Worm (Caenorhabditis elegans) whole organism, young adult: ENCODE results near the gene C44C10.9.

ENCODE experiments used
- B0336.3 ChIP-seq: fragments of 200-800 bp; sonication (Bioruptor generic); IDR thresholded peaks from 2 replicates; pipeline ENCODE4 v1.3.6; 2022; ENCODE audit warnings: missing genetic modification characterization, missing compliant biosample characterization
- C17E4.6 ChIP-seq: fragments of 200-800 bp; sonication (Bioruptor generic); IDR thresholded peaks from 2 replicates; pipeline ENCODE4 v1.3.6; 2022; ENCODE audit warnings: missing genetic modification reagents, missing genetic modification characterization, missing compliant biosample characterization
- F23B12.7 ChIP-seq: sonication (generic microtip); optimal IDR thresholded peaks from 2 replicates; lab custom pipeline; 2017; ENCODE audit warnings: missing genetic modification characterization, mild to moderate bottlenecking, missing compliant biosample characterization, antibody characterized with exemption, moderate library complexity; ENCODE audit not compliant: insufficient read depth
- F37B4.10 ChIP-seq: fragments of 200-800 bp; sonication (Bioruptor generic); IDR thresholded peaks from 2 replicates; pipeline ENCODE4 v1.3.6; 2022; ENCODE audit warnings: missing genetic modification characterization, missing compliant biosample characterization
- K12H6.12 ChIP-seq: fragments of 200-800 bp; sonication (Bioruptor generic); optimal IDR thresholded peaks from 2 replicates; lab custom pipeline; 2018; ENCODE audit warnings: mild to moderate bottlenecking, missing genetic modification characterization, missing compliant biosample characterization
- Y53F4B.3 ChIP-seq: fragments of 200-800 bp; sonication (Bioruptor generic); IDR thresholded peaks from 2 replicates; pipeline ENCODE4 v1.3.6; 2022; ENCODE audit warnings: missing genetic modification reagents, missing genetic modification characterization, missing compliant biosample characterization
- Y79H2A.3 ChIP-seq: fragments of 200-800 bp; sonication (Bioruptor generic); conservative IDR thresholded peaks from 2 replicates; pipeline ENCODE4 v1.3.6; 2022; ENCODE audit warnings: missing genetic modification reagents, missing genetic modification characterization, missing compliant biosample characterization
- ZK185.1 ChIP-seq: sonication (generic microtip); optimal IDR thresholded peaks from 2 replicates; lab custom pipeline; 2016; ENCODE audit warnings: mild to moderate bottlenecking, missing genetic modification characterization, missing compliant biosample characterization; ENCODE audit not compliant: poor library complexity, severe bottlenecking
- aptf-2 ChIP-seq: fragments of 200-800 bp; sonication (Bioruptor generic); conservative IDR thresholded peaks from 2 replicates; pipeline ENCODE4 v1.3.6; 2022; ENCODE audit warnings: missing genetic modification reagents, missing genetic modification characterization, missing compliant biosample characterization
- attf-3 ChIP-seq: fragments of 200-800 bp; sonication (Bioruptor generic); conservative IDR thresholded peaks from 2 replicates; pipeline ENCODE4 v1.3.6; 2022; ENCODE audit warnings: missing genetic modification reagents, missing genetic modification characterization, missing compliant biosample characterization
- cebp-2 ChIP-seq: fragments of 200-800 bp; sonication (Bioruptor generic); IDR thresholded peaks from 2 replicates; pipeline ENCODE4 v1.3.6; 2022; ENCODE audit warnings: missing genetic modification characterization, missing compliant biosample characterization
- ceh-100 ChIP-seq: fragments of 200-800 bp; sonication (Bioruptor generic); IDR thresholded peaks from 2 replicates; pipeline ENCODE4 v1.3.6; 2022; ENCODE audit warnings: missing genetic modification reagents, missing genetic modification characterization, missing compliant biosample characterization
- ceh-58 ChIP-seq: fragments of 200-800 bp; sonication (Bioruptor generic); IDR thresholded peaks from 2 replicates; pipeline ENCODE4 v1.3.6; 2022; ENCODE audit warnings: missing genetic modification characterization, missing compliant biosample characterization
- dpff-1 ChIP-seq: sonication (generic microtip); optimal IDR thresholded peaks from 2 replicates; lab custom pipeline; 2017; ENCODE audit warnings: mild to moderate bottlenecking, missing genetic modification characterization, missing compliant biosample characterization
- him-1 ChIP-seq: sonication (generic microtip); optimal IDR thresholded peaks from 2 replicates; lab custom pipeline; 2016; ENCODE audit warnings: missing genotype, missing genetic modification reagents, missing genetic modification characterization, missing compliant biosample characterization
- hmg-20 ChIP-seq: fragments of 200-800 bp; sonication (Bioruptor generic); IDR thresholded peaks from 2 replicates; pipeline ENCODE4 v1.3.6; 2022; ENCODE audit warnings: missing genetic modification reagents, missing genetic modification characterization, missing compliant biosample characterization
- let-526 ChIP-seq: fragments of 200-800 bp; sonication (Bioruptor generic); IDR thresholded peaks from 2 replicates; pipeline ENCODE4 v1.3.6; 2022; ENCODE audit warnings: missing genetic modification reagents, missing genetic modification characterization, missing compliant biosample characterization
- let-607 ChIP-seq, 2 experiments: fragments of 200-800 bp in 1 of 2; sonication (Bioruptor generic) in 1 of 2; sonication (generic microtip) in 1 of 2; optimal IDR thresholded peaks; 2 replicates each; lab custom pipeline; 2016 to 2018; ENCODE audit warnings: mild to moderate bottlenecking in 2 of 2, missing compliant biosample characterization in 2 of 2, missing genetic modification characterization in 2 of 2, moderate library complexity in 2 of 2, missing genotype in 1 of 2
- lin-54 ChIP-seq: fragments of 200-800 bp; sonication (Bioruptor generic); optimal IDR thresholded peaks from 2 replicates; lab custom pipeline; 2018; ENCODE audit warnings: mild to moderate bottlenecking, missing genetic modification characterization, missing compliant biosample characterization
- lsl-1 ChIP-seq: fragments of 200-800 bp; sonication (Bioruptor generic); optimal IDR thresholded peaks from 2 replicates; lab custom pipeline; 2018; ENCODE audit warnings: mild to moderate bottlenecking, missing genetic modification characterization, moderate library complexity, missing compliant biosample characterization
- madf-6 ChIP-seq: fragments of 200-800 bp; sonication (Bioruptor generic); IDR thresholded peaks from 2 replicates; pipeline ENCODE4 v1.3.6; 2022; ENCODE audit warnings: missing genetic modification reagents, missing genetic modification characterization, missing compliant biosample characterization
- mel-28 ChIP-seq: sonication (generic microtip); optimal IDR thresholded peaks from 2 replicates; lab custom pipeline; 2016; ENCODE audit warnings: borderline replicate concordance, mild to moderate bottlenecking, missing genetic modification characterization, missing compliant biosample characterization
- mxl-1 ChIP-seq: sonication (generic microtip); optimal IDR thresholded peaks from 2 replicates; lab custom pipeline; 2016; ENCODE audit warnings: missing genetic modification characterization, missing compliant biosample characterization
- nfyb-1 ChIP-seq: fragments of 200-800 bp; sonication (Bioruptor generic); IDR thresholded peaks from 2 replicates; pipeline ENCODE4 v1.3.6; 2022; ENCODE audit warnings: missing genetic modification reagents, missing genetic modification characterization, missing compliant biosample characterization
- nhr-120 ChIP-seq: fragments of 200-800 bp; sonication (Bioruptor generic); IDR thresholded peaks from 2 replicates; pipeline ENCODE4 v1.3.6; 2022; ENCODE audit warnings: missing genetic modification characterization, missing compliant biosample characterization
- nhr-179 ChIP-seq: sonication (generic microtip); optimal IDR thresholded peaks from 2 replicates; lab custom pipeline; 2016; ENCODE audit warnings: mild to moderate bottlenecking, missing genetic modification characterization, missing compliant biosample characterization
- nhr-27 ChIP-seq: fragments of 200-800 bp; sonication (Bioruptor generic); optimal IDR thresholded peaks from 2 replicates; lab custom pipeline; 2018; ENCODE audit warnings: mild to moderate bottlenecking, missing genetic modification characterization, moderate library complexity, missing compliant biosample characterization
- nhr-80 ChIP-seq: sonication (generic microtip); optimal IDR thresholded peaks from 2 replicates; lab custom pipeline; 2016; ENCODE audit warnings: missing genetic modification characterization, missing compliant biosample characterization
- pha-4 ChIP-seq: fragments of 150-350 bp; sonication (generic microtip); optimal IDR thresholded peaks from 2 replicates; lab custom pipeline; 2014; ENCODE audit warnings: missing biosample characterization, missing genetic modification reagents, missing genetic modification characterization
- sea-2 ChIP-seq: fragments of 200-800 bp; sonication (Bioruptor generic); IDR thresholded peaks from 2 replicates; pipeline ENCODE4 v1.3.6; 2022; ENCODE audit warnings: missing genetic modification characterization, missing compliant biosample characterization
- snpc-1.3 ChIP-seq: sonication (generic microtip); optimal IDR thresholded peaks from 2 replicates; lab custom pipeline; 2017; ENCODE audit warnings: missing genetic modification characterization, mild to moderate bottlenecking, missing compliant biosample characterization, antibody characterized with exemption, moderate library complexity, missing genotype, missing genetic modification reagents; ENCODE audit not compliant: insufficient read depth
- sptf-2 ChIP-seq: fragments of 200-800 bp; sonication (Bioruptor generic); optimal IDR thresholded peaks from 2 replicates; lab custom pipeline; 2018; ENCODE audit warnings: mild to moderate bottlenecking, missing genetic modification characterization, missing compliant biosample characterization
- tbx-9 ChIP-seq: sonication (generic microtip); optimal IDR thresholded peaks from 2 replicates; lab custom pipeline; 2016; ENCODE audit warnings: borderline replicate concordance, missing genetic modification characterization, inconsistent platforms, missing compliant biosample characterization
- unc-62 ChIP-seq: fragments of 150-350 bp; optimal IDR thresholded peaks from 2 replicates; lab custom pipeline; 2014; ENCODE audit warnings: missing biosample characterization, missing genetic modification reagents, missing genetic modification characterization
- zfh-2 ChIP-seq: fragments of 200-800 bp; sonication (Bioruptor generic); conservative IDR thresholded peaks from 2 replicates; pipeline ENCODE4 v1.3.6; 2022; ENCODE audit warnings: missing genetic modification reagents, missing genetic modification characterization, missing compliant biosample characterization
- ztf-3 ChIP-seq: fragments of 200-800 bp; sonication (Bioruptor generic); optimal IDR thresholded peaks from 2 replicates; lab custom pipeline; 2018; ENCODE audit warnings: mild to moderate bottlenecking, missing genetic modification characterization, missing compliant biosample characterization

C44C10.9 gene

DNA sequence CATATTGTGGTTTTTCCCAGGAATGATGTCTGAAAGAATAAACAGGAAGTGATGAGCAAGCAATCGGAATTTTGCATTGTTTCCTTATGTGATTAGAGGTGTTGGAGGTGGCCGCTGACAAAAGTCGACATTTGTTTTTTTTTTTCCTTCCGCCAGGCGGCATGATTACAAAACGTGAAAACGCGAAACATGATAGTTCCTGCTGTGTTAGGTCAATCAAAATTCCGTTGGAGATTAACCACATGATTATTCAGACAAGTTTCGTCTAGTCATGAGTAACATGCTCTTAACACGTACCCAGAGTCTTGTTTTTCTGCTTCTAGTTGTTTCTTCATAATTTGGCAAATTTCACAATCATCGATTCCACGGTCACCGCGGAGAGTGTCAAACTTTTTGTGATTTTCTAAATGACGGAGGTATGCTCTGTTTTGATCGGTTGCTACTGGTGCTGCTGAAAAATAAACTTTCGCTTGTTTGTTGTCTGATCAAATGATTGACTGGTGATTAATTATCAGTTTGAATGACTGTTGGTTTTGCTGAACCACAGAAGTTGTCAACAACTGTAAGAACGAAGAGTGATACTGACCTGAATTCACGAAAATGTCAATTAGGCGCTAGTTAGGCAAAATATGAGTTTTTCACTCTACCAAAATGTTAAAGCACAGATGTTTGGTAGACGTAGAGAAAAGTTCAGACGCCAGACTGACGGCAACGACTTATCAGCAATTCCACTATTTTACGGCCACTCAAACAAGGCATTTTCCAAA lies 36.9 kb downstream of the C44C10.9 start (continued):
- peak; percentile 24 for TF ChIP-seq ZK185.1 (tag; lab: Kevin White, UChicago)
- TF ChIP-seq nhr-80: peak; percentile 89
- TF ChIP-seq Y79H2A.3 (GFP tag; lab: Robert Waterston, UW): no peak
- TF ChIP-seq nhr-179 (tag; lab: Kevin White, UChicago): no peak
- peak; percentile 30 to 48 for TF ChIP-seq let-607 (tag; optimal IDR thresholded peaks at IDR 0.05; lab: Kevin White, UChicago)
- no peak for TF ChIP-seq zfh-2 (GFP tag; lab: Robert Waterston, UW)
- TF ChIP-seq F37B4.10 (GFP tag; lab: Robert Waterston, UW): no peak
- no peak for TF ChIP-seq nfyb-1 (GFP tag; lab: Robert Waterston, UW)
- TF ChIP-seq nhr-27: no peak
- TF ChIP-seq sptf-2 (GFP tag; lab: Kevin White, UChicago): no peak
- TF ChIP-seq lsl-1 (GFP tag; lab: Kevin White, UChicago): no peak
- TF ChIP-seq snpc-1.3 (tag; lab: Kevin White, UChicago): no peak
- TF ChIP-seq let-526 (GFP tag; lab: Robert Waterston, UW): no peak
- peak; percentile 19 for TF ChIP-seq unc-62 (GFP tag; lab: Kevin White, UChicago)
- no peak for TF ChIP-seq hmg-20 (GFP tag; lab: Robert Waterston, UW)
- TF ChIP-seq tbx-9 (tag; lab: Kevin White, UChicago): no peak
- no peak for TF ChIP-seq mel-28 (tag; lab: Kevin White, UChicago)
- TF ChIP-seq cebp-2 (GFP tag; lab: Robert Waterston, UW): no peak
- TF ChIP-seq nhr-120 (GFP tag; lab: Robert Waterston, UW): no peak

DNA sequence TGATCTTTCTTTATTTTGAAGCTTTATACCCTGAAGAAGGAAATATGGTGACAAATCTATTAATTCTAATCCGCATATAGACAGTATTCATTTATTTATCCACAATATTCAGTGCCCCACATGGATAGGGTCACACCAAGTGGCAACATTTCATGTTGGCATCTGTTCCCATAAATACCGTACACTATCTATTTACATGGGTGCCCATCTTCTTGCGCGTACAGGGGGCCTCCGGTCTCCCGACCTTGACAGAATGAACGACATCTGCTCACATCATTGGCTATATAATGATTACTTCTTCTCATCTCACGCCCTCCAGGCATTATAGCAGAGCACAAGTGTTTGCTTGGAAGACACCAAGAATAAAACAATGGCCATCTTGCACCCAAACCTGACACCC lies 40.7 kb downstream of the C44C10.9 start:
- TF ChIP-seq attf-3 (GFP tag; lab: Robert Waterston, UW) (no peak), mxl-1 (tag; lab: Kevin White, UChicago) (no peak), ztf-3 (no peak), madf-6 (no peak), aptf-2 (GFP tag; lab: Robert Waterston, UW) (no peak), dpff-1 (tag; lab: Kevin White, UChicago) (no peak), snpc-1.3 (tag; lab: Kevin White, UChicago) (no peak), K12H6.12 (tag; lab: Kevin White, UChicago) (no peak), lsl-1 (GFP tag; lab: Kevin White, UChicago) (no peak), ceh-100 (GFP tag; lab: Robert Waterston, UW) (no peak), pha-4 (tag; lab: Kevin White, UChicago) (no peak), F23B12.7 (tag; lab: Kevin White, UChicago) (no peak), him-1 (tag; lab: Kevin White, UChicago) (no peak), hmg-20 (GFP tag; lab: Robert Waterston, UW) (no peak), lin-54 (GFP tag; lab: Kevin White, UChicago) (no peak), Y53F4B.3 (GFP tag; lab: Robert Waterston, UW) (no peak), C17E4.6 (GFP tag; lab: Robert Waterston, UW) (no peak), ceh-58 (no peak), B0336.3 (GFP tag; lab: Robert Waterston, UW) (no peak), sea-2 (GFP tag; lab: Robert Waterston, UW) (no peak)
